Worm (Caenorhabditis elegans) whole organism, late embryonic: Measurements from ENCODE around the gene srab-3.

Experiments
- Y22D7AL.16 ChIP-seq: sonication (generic microtip); optimal IDR thresholded peaks from 2 replicates; lab custom pipeline; 2016; ENCODE audit warnings: missing genetic modification characterization, missing compliant biosample characterization
- ama-1 ChIP-seq: fragments of 150-350 bp; optimal IDR thresholded peaks from 2 replicates; lab custom pipeline; 2014
- ets-4 ChIP-seq: sonication (generic microtip); optimal IDR thresholded peaks from 2 replicates; lab custom pipeline; 2016; ENCODE audit warnings: missing genetic modification characterization, missing compliant biosample characterization
- fax-1 ChIP-seq: sonication (generic microtip); optimal IDR thresholded peaks from 2 replicates; lab custom pipeline; 2016; ENCODE audit warnings: missing genotype, missing genetic modification characterization, missing compliant biosample characterization
- fkh-10 ChIP-seq: fragments of 150-350 bp; optimal IDR thresholded peaks from 2 replicates; lab custom pipeline; 2014; ENCODE audit warnings: missing biosample characterization, missing genetic modification reagents, missing genetic modification characterization
- hlh-13 ChIP-seq: fragments of 200-800 bp; sonication (Bioruptor generic); optimal IDR thresholded peaks from 2 replicates; lab custom pipeline; 2018; ENCODE audit warnings: mild to moderate bottlenecking, missing genetic modification characterization, missing compliant biosample characterization
- nhr-11 ChIP-seq: fragments of 150-350 bp; optimal IDR thresholded peaks from 2 replicates; lab custom pipeline; 2014; ENCODE audit warnings: missing biosample characterization, missing genetic modification characterization
- pha-4 ChIP-seq: fragments of 150-350 bp; optimal IDR thresholded peaks from 2 replicates; lab custom pipeline; 2018; ENCODE audit warnings: missing biosample characterization, missing genetic modification reagents, missing genetic modification characterization
- pqm-1 ChIP-seq: sonication (generic microtip); optimal IDR thresholded peaks from 2 replicates; lab custom pipeline; 2016; ENCODE audit warnings: missing genetic modification characterization, missing compliant biosample characterization
- sox-2 ChIP-seq: fragments of 200-800 bp; sonication (Bioruptor generic); IDR thresholded peaks from 2 replicates; pipeline ENCODE4 v1.3.6; 2022; ENCODE audit warnings: missing genetic modification reagents, missing genetic modification characterization, missing compliant biosample characterization
- tbx-7 ChIP-seq: sonication (generic microtip); optimal IDR thresholded peaks from 2 replicates; lab custom pipeline; 2016; ENCODE audit warnings: missing genotype, missing genetic modification characterization, missing compliant biosample characterization
- ttx-3 ChIP-seq: sonication (generic microtip); optimal IDR thresholded peaks from 2 replicates; lab custom pipeline; 2016; ENCODE audit warnings: missing genetic modification reagents, missing genetic modification characterization, missing compliant biosample characterization
- unc-55 ChIP-seq: sonication (generic microtip); optimal IDR thresholded peaks from 2 replicates; lab custom pipeline; 2017; ENCODE audit warnings: missing biosample characterization, missing genetic modification reagents, missing genetic modification characterization
- zip-5 ChIP-seq: sonication (generic microtip); optimal IDR thresholded peaks from 2 replicates; lab custom pipeline; 2016; ENCODE audit warnings: missing genetic modification characterization, missing compliant biosample characterization

DNA sequence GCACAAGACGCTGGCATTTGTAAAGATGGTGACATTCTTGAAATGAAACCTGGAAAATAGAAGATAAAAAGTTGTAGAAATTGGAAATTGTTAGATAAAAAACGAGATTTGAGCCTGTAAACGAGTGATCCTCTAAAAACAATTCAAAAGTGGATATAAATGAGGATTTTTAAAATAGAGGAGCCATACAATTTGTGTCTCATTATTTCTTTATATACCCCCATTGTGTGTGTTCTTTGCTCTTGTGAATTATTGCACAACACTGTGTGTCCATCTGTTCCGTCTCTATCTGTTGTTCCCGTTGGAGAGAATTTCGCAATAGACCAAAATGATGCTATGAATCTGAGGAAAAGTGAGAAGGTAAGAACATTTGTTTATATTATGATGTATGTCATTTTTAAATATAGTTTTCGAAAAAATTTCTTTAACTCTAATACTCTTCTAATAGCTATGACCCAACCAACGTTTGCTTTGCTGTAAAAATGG, 20.8 kb downstream of the srab-3 start, which contains the start of gene Y58A7A.5:
- TF ChIP-seq tbx-7 (tag; lab: Kevin White, UChicago) (no peak), pqm-1 (no peak), nhr-11 (tag; lab: Kevin White, UChicago) (no peak), sox-2 (GFP tag; lab: Robert Waterston, UW) (no peak), ets-4 (tag; lab: Kevin White, UChicago) (no peak), zip-5 (tag; lab: Kevin White, UChicago) (no peak), ttx-3 (no peak), fax-1 (tag; lab: Kevin White, UChicago) (no peak), fkh-10 (GFP tag; lab: Kevin White, UChicago) (no peak), pha-4 (tag; lab: Kevin White, UChicago) (no peak), hlh-13 (no peak), Y22D7AL.16 (tag; lab: Kevin White, UChicago) (no peak), ama-1 (lab: Kevin White, UChicago) (no peak), unc-55 (GFP tag; lab: Kevin White, UChicago) (no peak)
